Fruit fly (Drosophila melanogaster): ENCODE measurements around the gene Sec61gamma.
A peak's percentile ranks its signal among the peaks of the same experiment; 100 is the strongest.

Sec61gamma gene

dm6 chrX:19603953-19604352 is 39.2 kb upstream of the Sec61gamma start (continued):
- TF ChIP-seq CG34422 (GFP tag; IDR thresholded peaks at IDR 0.05) (peak; percentile 76), sna (GFP tag; IDR thresholded peaks at IDR 0.05; ENCODE audit: partially characterized antibody) (no peak), Lim3 (GFP tag; IDR thresholded peaks at IDR 0.05) (peak; percentile 45; the same call in 1 of the 2 replicates), Taf1 (GFP tag; IDR thresholded peaks at IDR 0.05) (peak; percentile 82), cato (GFP tag; optimal IDR thresholded peaks at IDR 0.05; ENCODE audit: borderline replicate concordance) (no peak), TFAM (GFP tag; optimal IDR thresholded peaks at IDR 0.05) (no peak), lov (optimal IDR thresholded peaks at IDR 0.05) (no peak), lov (GFP tag; IDR thresholded peaks at IDR 0.05) (no peak), cg (GFP tag; optimal IDR thresholded peaks at IDR 0.05) (no peak), gfzf (GFP tag; optimal IDR thresholded peaks at IDR 0.05) (no peak), Atf-2 (GFP tag; optimal IDR thresholded peaks at IDR 0.05) (peak; percentile 33), Fer2 (tag; optimal IDR thresholded peaks at IDR 0.05) (peak; percentile 24), HHEX (GFP tag; optimal IDR thresholded peaks at IDR 0.05) (peak; percentile 78), Ptx1 (GFP tag; IDR thresholded peaks at IDR 0.05) (peak; percentile 82), BtbVII (GFP tag; optimal IDR thresholded peaks at IDR 0.05) (peak; percentile 61), lmd (GFP tag; IDR thresholded peaks at IDR 0.05) (peak; percentile 83), CG1233 (GFP tag; optimal IDR thresholded peaks at IDR 0.05) (peak; percentile 52), D19B (GFP tag; optimal IDR thresholded peaks at IDR 0.05) (peak; percentile 43), B-H2 (GFP tag; optimal IDR thresholded peaks at IDR 0.05) (peak; percentile 46), pan (optimal IDR thresholded peaks at IDR 0.05) (no peak), pan (GFP tag; optimal IDR thresholded peaks at IDR 0.05 in 1 of 2, IDR thresholded peaks at IDR 0.05 in 1 of 2) (peak in 1 of 2 experiments; percentile 83), CG6854 (GFP tag; optimal IDR thresholded peaks at IDR 0.05) (peak; percentile 39), Rx (GFP tag; IDR thresholded peaks at IDR 0.05) (peak; percentile 71), CG14965 (GFP tag; optimal IDR thresholded peaks at IDR 0.05; ENCODE audit: borderline replicate concordance) (no peak), Bgb (GFP tag; IDR thresholded peaks at IDR 0.05; ENCODE audit: partially characterized antibody) (no peak), GATAe (GFP tag; conservative IDR thresholded peaks at IDR 0.05) (no peak), Awh (GFP tag; IDR thresholded peaks at IDR 0.05) (0 out of 2 replicates have a peak, but pooled peaks have one; percentile 55), CG14860 (GFP tag; IDR thresholded peaks at IDR 0.05; ENCODE audit: partially characterized antibody) (no peak), Scr (GFP tag; IDR thresholded peaks at IDR 0.05; ENCODE audit: partially characterized antibody) (no peak), Gsc (GFP tag; IDR thresholded peaks at IDR 0.05) (no peak), usp (GFP tag; optimal IDR thresholded peaks at IDR 0.05) (no peak), da (GFP tag; optimal IDR thresholded peaks at IDR 0.05) (no peak), CG30403 (GFP tag; optimal IDR thresholded peaks at IDR 0.05) (peak; percentile 74), CG15601 (tag; optimal IDR thresholded peaks at IDR 0.05) (peak; percentile 64), CG43689 (GFP tag; IDR thresholded peaks at IDR 0.05) (no peak), CG13424 (tag; optimal IDR thresholded peaks at IDR 0.05) (peak; percentile 75), Dip2 (GFP tag; IDR thresholded peaks at IDR 0.05) (no peak), lab (GFP tag; optimal IDR thresholded peaks at IDR 0.05) (peak; percentile 89), twi (tag; optimal IDR thresholded peaks at IDR 0.05) (no peak), ham (GFP tag; IDR thresholded peaks at IDR 0.05) (0 out of 2 replicates have a peak, but pooled peaks have one; percentile 14), Asciz (GFP tag; optimal IDR thresholded peaks at IDR 0.05) (peak; percentile 52), oc (tag; optimal IDR thresholded peaks at IDR 0.05) (no peak), CrebB (tag; optimal IDR thresholded peaks at IDR 0.05) (peak; percentile 52), CG7271 (tag; optimal IDR thresholded peaks at IDR 0.05) (peak; percentile 7), crp (GFP tag; optimal IDR thresholded peaks at IDR 0.05) (no peak), HLH3B (GFP tag; IDR thresholded peaks at IDR 0.05) (peak; percentile 74), Hsf (GFP tag; optimal IDR thresholded peaks at IDR 0.05) (peak; percentile 66), mirr (GFP tag; optimal IDR thresholded peaks at IDR 0.05) (peak; percentile 52), CG3726 (GFP tag; IDR thresholded peaks at IDR 0.05) (0 out of 3 replicates have a peak, but pooled peaks have one; percentile 38), Trl (optimal IDR thresholded peaks at IDR 0.05) (no peak), Trl (GFP tag; optimal IDR thresholded peaks at IDR 0.05) (peak; percentile 54)

Measured in whole organism, embryonic.